Worm (Caenorhabditis elegans) whole organism, dauer: ENCODE results near the gene T22F3.12.
"Not testable (repeated sequence)": the region's sequence is repeated elsewhere in the genome, so short reads cannot be mapped to it uniquely, and the experiment has no call there.

ENCODE experiments used
- unc-62 ChIP-seq: sonication (generic microtip); optimal IDR thresholded peaks from 2 replicates; lab custom pipeline; 2017; ENCODE audit warnings: missing biosample characterization, missing genetic modification reagents, missing genetic modification characterization

T22F3.12 gene

ce11 chrV:3600570-3600969, 8.6 kb upstream of the T22F3.12 start, which contains the start of gene T22F3.7:
T22F3.7 (minus strand) TSS chrV:3600670.
- no peak for TF ChIP-seq unc-62

- not testable (repeated sequence) for TF ChIP-seq unc-62
Observed at ce11 chrV:3597052-3597451, 5.1 kb upstream of the T22F3.12 start, which contains the start of gene srh-212. srh-212 (minus strand) TSS chrV:3597152.

ce11 chrV:3594936-3595335, 2.9 kb upstream of the T22F3.12 start, which contains the start of gene srh-213:
srh-213 (minus strand) TSS chrV:3595036.
- no peak for TF ChIP-seq unc-62

- TF ChIP-seq unc-62 = no peak
Observed at ce11 chrV:3588223-3588622, 3.8 kb downstream of the T22F3.12 start.

- no peak for TF ChIP-seq unc-62
Observed at ce11 chrV:3587633-3588032, 4.4 kb downstream of the T22F3.12 start.

- no peak for TF ChIP-seq unc-62
Observed at ce11 chrV:3586014-3586689, 5.8 kb downstream of the T22F3.12 start, which contains the start of the genes rpl-11.1 and T22F3.2. rpl-11.1 (minus strand) TSS chrV:3586064. T22F3.2 (plus strand) TSS chrV:3586639.

- no peak for TF ChIP-seq unc-62
Observed at ce11 chrV:3585011-3585410, 7.0 kb downstream of the T22F3.12 start.

ce11 chrV:3583622-3584021, 8.4 kb downstream of the T22F3.12 start:
- TF ChIP-seq unc-62 = no peak

ce11 chrV:3582671-3583070, 9.3 kb downstream of the T22F3.12 start:
- no peak for TF ChIP-seq unc-62

ce11 chrV:3582086-3582485, 9.9 kb downstream of the T22F3.12 start:
- no peak for TF ChIP-seq unc-62

ce11 chrV:3581643-3582042, 10.4 kb downstream of the T22F3.12 start:
- no peak for TF ChIP-seq unc-62

- no peak for TF ChIP-seq unc-62
Observed at ce11 chrV:3581034-3581433, 11.0 kb downstream of the T22F3.12 start.

ce11 chrV:3580385-3580784, 11.6 kb downstream of the T22F3.12 start:
- no peak for TF ChIP-seq unc-62

- no peak for TF ChIP-seq unc-62
Observed at ce11 chrV:3579795-3580194, 12.2 kb downstream of the T22F3.12 start.

ce11 chrV:3579248-3579647, 12.8 kb downstream of the T22F3.12 start:
- TF ChIP-seq unc-62 = no peak

ce11 chrV:3578813-3579212, 13.2 kb downstream of the T22F3.12 start, which contains the start of gene pygl-1:
pygl-1 (plus strand) TSS chrV:3579023.
- TF ChIP-seq unc-62 = no peak

- no peak for TF ChIP-seq unc-62
Observed at ce11 chrV:3575759-3576158, 16.2 kb downstream of the T22F3.12 start, which contains the start of gene grl-27. grl-27 (minus strand) TSS chrV:3575859.

- TF ChIP-seq unc-62 = not testable (repeated sequence)
Observed at ce11 chrV:3572408-3572807, 19.6 kb downstream of the T22F3.12 start, which contains the start of gene F40C5.1. F40C5.1 (plus strand) TSS chrV:3572708.
